Fruit fly (Drosophila melanogaster) whole organism, pupa: ENCODE measurements around the gene pck.

ENCODE experiments used
- CG10348 ChIP-seq: fragments of 200-800 bp; sonication (Bioruptor generic); IDR thresholded peaks from 2 replicates; pipeline ENCODE4 v1.3.6; 2022; ENCODE audit warnings: missing biosample characterization, missing genetic modification characterization
- CG12605 ChIP-seq: fragments of 200-800 bp; sonication (Bioruptor generic); IDR thresholded peaks from 2 replicates; pipeline ENCODE4 v1.3.6; 2022; ENCODE audit warnings: missing biosample characterization, missing genetic modification characterization
- CG13204 ChIP-seq: fragments of 200-800 bp; sonication (Bioruptor generic); optimal IDR thresholded peaks from 2 replicates; lab custom pipeline; 2018; ENCODE audit warnings: missing biosample characterization, mild to moderate bottlenecking, missing genetic modification characterization, moderate library complexity
- CG14655 ChIP-seq: fragments of 200-800 bp; sonication (Bioruptor generic); optimal IDR thresholded peaks from 3 replicates; lab custom pipeline; 2017; ENCODE audit warnings: mild to moderate bottlenecking, missing biosample characterization, missing genetic modification reagents, missing genetic modification characterization
- CG15710 ChIP-seq: fragments of 200-800 bp; sonication (Bioruptor generic); optimal IDR thresholded peaks from 2 replicates; lab custom pipeline; 2018; ENCODE audit warnings: missing biosample characterization, mild to moderate bottlenecking, missing genetic modification characterization, moderate library complexity
- CG17806 ChIP-seq: fragments of 200-800 bp; sonication (Bioruptor generic); optimal IDR thresholded peaks from 2 replicates; lab custom pipeline; 2018; ENCODE audit warnings: missing biosample characterization, mild to moderate bottlenecking, missing genetic modification characterization, moderate library complexity
- CG32121 ChIP-seq: fragments of 200-800 bp; sonication (Bioruptor generic); IDR thresholded peaks from 2 replicates; pipeline ENCODE4 v1.3.6; 2022; ENCODE audit warnings: missing biosample characterization, missing genetic modification characterization
- CG34367 ChIP-seq: fragments of 200-800 bp; sonication (Bioruptor generic); optimal IDR thresholded peaks from 2 replicates; lab custom pipeline; 2018; ENCODE audit warnings: missing biosample characterization, mild to moderate bottlenecking, missing genetic modification characterization
- CG4496 ChIP-seq: fragments of 200-800 bp; sonication (Bioruptor generic); IDR thresholded peaks from 3 replicates; pipeline ENCODE4 v1.3.6; 2022; ENCODE audit warnings: missing biosample characterization, missing genetic modification characterization
- CG8159 ChIP-seq: fragments of 200-800 bp; sonication (Bioruptor generic); optimal IDR thresholded peaks from 3 replicates; lab custom pipeline; 2018; ENCODE audit warnings: missing biosample characterization, mild to moderate bottlenecking, missing genetic modification characterization, moderate library complexity
- CG8301 ChIP-seq: fragments of 200-800 bp; sonication (Bioruptor generic); optimal IDR thresholded peaks from 2 replicates; lab custom pipeline; 2018; ENCODE audit warnings: missing biosample characterization, mild to moderate bottlenecking, missing genetic modification characterization
- CG9948 ChIP-seq: fragments of 200-800 bp; sonication (Bioruptor generic); optimal IDR thresholded peaks from 2 replicates; lab custom pipeline; 2018; ENCODE audit warnings: missing biosample characterization, mild to moderate bottlenecking, missing genetic modification characterization, moderate library complexity
- D1 ChIP-seq: fragments of 200-800 bp; sonication (Bioruptor generic); optimal IDR thresholded peaks from 2 replicates; lab custom pipeline; 2018; ENCODE audit warnings: missing biosample characterization, mild to moderate bottlenecking, missing genetic modification characterization, moderate library complexity
- EcR ChIP-seq: fragments of 200-800 bp; sonication (Bioruptor generic); optimal IDR thresholded peaks from 3 replicates; lab custom pipeline; 2019; ENCODE audit warnings: missing biosample characterization, missing genetic modification characterization, mild to moderate bottlenecking, moderate library complexity, missing genetic modification reagents
- Ets98B ChIP-seq: fragments of 200-800 bp; sonication (Bioruptor generic); IDR thresholded peaks from 2 replicates; pipeline ENCODE4 v1.3.6; 2022; ENCODE audit warnings: missing biosample characterization, missing genetic modification characterization
- Pif1A ChIP-seq: fragments of 200-800 bp; sonication (Bioruptor generic); optimal IDR thresholded peaks from 3 replicates; lab custom pipeline; 2016; ENCODE audit warnings: missing biosample characterization, missing genetic modification characterization
- Pif1B ChIP-seq: fragments of 200-800 bp; sonication (Bioruptor generic); optimal IDR thresholded peaks from 3 replicates; lab custom pipeline; 2016; ENCODE audit warnings: missing biosample characterization, missing genetic modification characterization
- Snoo ChIP-seq: fragments of 200-800 bp; sonication (Bioruptor generic); optimal IDR thresholded peaks from 3 replicates; lab custom pipeline; 2017; ENCODE audit warnings: missing biosample characterization, mild to moderate bottlenecking, missing genetic modification characterization, inconsistent platforms
- fd96Ca ChIP-seq: fragments of 200-800 bp; sonication (Bioruptor generic); IDR thresholded peaks from 3 replicates; pipeline ENCODE4 v1.3.6; 2022; ENCODE audit warnings: missing biosample characterization, missing genetic modification characterization
- gl ChIP-seq: fragments of 200-800 bp; sonication (Bioruptor generic); optimal IDR thresholded peaks from 2 replicates; lab custom pipeline; 2018; ENCODE audit warnings: missing biosample characterization, mild to moderate bottlenecking, missing genetic modification characterization
- rn ChIP-seq: fragments of 200-800 bp; sonication (Bioruptor generic); IDR thresholded peaks from 2 replicates; pipeline ENCODE4 v1.3.6; 2022; ENCODE audit warnings: missing biosample characterization, missing genetic modification characterization

Gene pck

dm6 chrX:1464033-1464432, 6.4 kb upstream of the pck start, which contains the start of gene Ns3:
Gene Ns3, minus strand, starts transcription at chrX:1464220.
- TF ChIP-seq Snoo (tag; lab: Kevin White, UChicago): no peak
- no peak for TF ChIP-seq D1 (tag; lab: Kevin White, UChicago)
- TF ChIP-seq CG4496 (GFP tag; lab: Robert Waterston, UW): no peak
- no peak for TF ChIP-seq Ets98B (GFP tag; lab: Robert Waterston, UW)

- TF ChIP-seq CG4496 (GFP tag; lab: Robert Waterston, UW) (peak; percentile 83), Pif1A (GFP tag; lab: Kevin White, UChicago) (no peak), EcR (GFP tag; lab: Kevin White, UChicago) (no peak), CG13204 (GFP tag; lab: Kevin White, UChicago) (no peak), fd96Ca (GFP tag; lab: Robert Waterston, UW) (peak; percentile 68; the same call in 2 of the 3 replicates), CG8301 (tag; lab: Kevin White, UChicago) (peak; percentile 51), Ets98B (GFP tag; lab: Robert Waterston, UW) (peak; percentile 63), Pif1B (peak; percentile 54), rn (GFP tag; lab: Robert Waterston, UW) (0 out of 2 replicates have a peak, but pooled peaks have one; percentile 28), gl (tag; lab: Kevin White, UChicago) (no peak), D1 (tag; lab: Kevin White, UChicago) (no peak), CG12605 (GFP tag; lab: Robert Waterston, UW) (peak; percentile 22; the same call in 1 of the 2 replicates), CG10348 (no peak), CG8159 (tag; lab: Kevin White, UChicago) (peak; percentile 26), CG32121 (GFP tag; lab: Robert Waterston, UW) (peak; percentile 70), Snoo (tag; lab: Kevin White, UChicago) (no peak), CG15710 (peak; percentile 48), CG14655 (GFP tag; lab: Kevin White, UChicago) (no peak), CG9948 (tag; lab: Kevin White, UChicago) (peak; percentile 44), CG34367 (peak; percentile 33), CG17806 (tag; lab: Kevin White, UChicago) (peak; percentile 46)
Observed at dm6 chrX:1465707-1466504, 4.6 kb upstream of the pck start, which contains the start of the genes O-fut2 and CG14777. Gene O-fut2, minus strand, starts transcription at chrX:1465996. Gene CG14777, plus strand, starts transcription at chrX:1466134.

dm6 chrX:1466505-1467381, 3.7 kb upstream of the pck start:
- TF ChIP-seq CG4496 (GFP tag; lab: Robert Waterston, UW) (peak; percentile 50; the same call in 1 of the 3 replicates), CG9948 (tag; lab: Kevin White, UChicago) (no peak), Ets98B (GFP tag; lab: Robert Waterston, UW) (no peak; the same call in 1 of the 2 replicates), CG13204 (GFP tag; lab: Kevin White, UChicago) (peak; percentile 35)

- TF ChIP-seq CG12605 (GFP tag; lab: Robert Waterston, UW): no peak
- TF ChIP-seq CG14655 (GFP tag; lab: Kevin White, UChicago): no peak
- no peak for TF ChIP-seq CG8301 (tag; lab: Kevin White, UChicago)
- TF ChIP-seq Pif1B: no peak
- no peak for TF ChIP-seq Pif1A (GFP tag; lab: Kevin White, UChicago)
- TF ChIP-seq, all 21 proteins: peak for 0
Observed at dm6 chrX:1467382-1467592, 3.2 kb upstream of the pck start, which contains the start of gene CG14778. Gene CG14778, plus strand, starts transcription at chrX:1467493.

- no peak for TF ChIP-seq rn (GFP tag; lab: Robert Waterston, UW)
Observed at dm6 chrX:1469717-1470116, 749 bp upstream of the pck start, which contains the start of gene CG32808. Gene CG32808, minus strand, starts transcription at chrX:1469817.

- no peak for TF ChIP-seq EcR (GFP tag; lab: Kevin White, UChicago)
- TF ChIP-seq CG15710: no peak
- no peak for TF ChIP-seq CG10348
- no peak for TF ChIP-seq Ets98B (GFP tag; lab: Robert Waterston, UW)
- no peak for TF ChIP-seq CG13204 (GFP tag; lab: Kevin White, UChicago)
- no peak for TF ChIP-seq CG17806 (tag; lab: Kevin White, UChicago)
Observed at dm6 chrX:1472222-1472621, 1.8 kb downstream of the pck start, which contains the start of gene CG14780. Gene CG14780, plus strand, starts transcription at chrX:1472522.
